Worm (Caenorhabditis elegans): Measurements from ENCODE around the gene mrps-5.

The mrps-5 gene

ce11 chrV:12596795-12597194 lies 33.5 kb downstream of the mrps-5 start (continued):
- peak; percentile 43; the same call in 1 of the 2 replicates for TF ChIP-seq C06A6.2 (GFP tag; conservative IDR thresholded peaks at IDR 0.05)
- peak; percentile 68 for TF ChIP-seq B0035.1 (tag; optimal IDR thresholded peaks at IDR 0.05)
- peak in 1 of 3 experiments; percentile 33 for TF ChIP-seq lin-35 (GFP tag; optimal IDR thresholded peaks at IDR 0.05)
- no peak for TF ChIP-seq madf-8 (GFP tag; conservative IDR thresholded peaks at IDR 0.05)
- no peak for TF ChIP-seq mel-28 (tag; optimal IDR thresholded peaks at IDR 0.05; ENCODE audit: borderline replicate concordance)
- peak; percentile 92 for TF ChIP-seq cebp-2 (GFP tag; IDR thresholded peaks at IDR 0.05)
- peak; percentile 55 for TF ChIP-seq snpc-1.3 (tag; optimal IDR thresholded peaks at IDR 0.05; ENCODE audit: insufficient read depth)
- TF ChIP-seq let-526 (GFP tag; IDR thresholded peaks at IDR 0.05) = no peak
- TF ChIP-seq hmg-1.2 (GFP tag; IDR thresholded peaks at IDR 0.05) = peak; percentile 40; the same call in 1 of the 2 replicates
- no peak for TF ChIP-seq ztf-3 (GFP tag; optimal IDR thresholded peaks at IDR 0.05)
- peak; percentile 48 for TF ChIP-seq chd-7 (tag; optimal IDR thresholded peaks at IDR 0.05)
- no peak for TF ChIP-seq sdz-38 (tag; optimal IDR thresholded peaks at IDR 0.05)
- peak; percentile 64 for TF ChIP-seq rpc-1 (optimal IDR thresholded peaks at IDR 0.05)
- peak; percentile 78 for TF ChIP-seq rpc-1 (tag; optimal IDR thresholded peaks at IDR 0.05)
- TF ChIP-seq efl-1 (GFP tag; optimal IDR thresholded peaks at IDR 0.05) = no peak
- peak; percentile 74 for TF ChIP-seq B0261.1 (tag; optimal IDR thresholded peaks at IDR 0.05)
- TF ChIP-seq pbrm-1 (GFP tag; IDR thresholded peaks at IDR 0.05) = peak; percentile 43; the same call in 1 of the 2 replicates
- TF ChIP-seq ccch-3 (GFP tag; optimal IDR thresholded peaks at IDR 0.05) = no peak
- TF ChIP-seq ztf-28 (GFP tag; IDR thresholded peaks at IDR 0.05) = no peak
- 0 out of 2 replicates have a peak, but pooled peaks have one; percentile 15 for TF ChIP-seq Y79H2A.3 (GFP tag; conservative IDR thresholded peaks at IDR 0.05)
- 0 out of 2 replicates have a peak, but pooled peaks have one; percentile 43 for TF ChIP-seq ekl-4 (GFP tag; IDR thresholded peaks at IDR 0.05)
- TF ChIP-seq ztf-26 (tag; optimal IDR thresholded peaks at IDR 0.05) = peak; percentile 45
- TF ChIP-seq B0019.2 (GFP tag; conservative IDR thresholded peaks at IDR 0.05) = no peak
- TF ChIP-seq F37B4.10 (GFP tag; IDR thresholded peaks at IDR 0.05) = no peak
- TF ChIP-seq hlh-26 (GFP tag; conservative IDR thresholded peaks at IDR 0.05) = no peak
- TF ChIP-seq pha-4 (tag; optimal IDR thresholded peaks at IDR 0.05) = no peak
- TF ChIP-seq ceh-58 (GFP tag; IDR thresholded peaks at IDR 0.05) = no peak
- no peak for TF ChIP-seq bed-1 (GFP tag; IDR thresholded peaks at IDR 0.05)
- no peak for TF ChIP-seq lag-1 (GFP tag; IDR thresholded peaks at IDR 0.05)
- TF ChIP-seq hmg-20 (GFP tag; IDR thresholded peaks at IDR 0.05) = no peak
- no peak for TF ChIP-seq gei-17 (GFP tag; optimal IDR thresholded peaks at IDR 0.05)
- no peak for TF ChIP-seq F55B11.4 (tag; optimal IDR thresholded peaks at IDR 0.05; ENCODE audit: borderline replicate concordance, insufficient read depth)
- TF ChIP-seq nfyb-1 (GFP tag; IDR thresholded peaks at IDR 0.05) = peak; percentile 75; the same call in 1 of the 2 replicates
- peak; percentile 54 for TF ChIP-seq F10E7.11 (tag; optimal IDR thresholded peaks at IDR 0.05)
- TF ChIP-seq egl-44 (GFP tag; IDR thresholded peaks at IDR 0.05) = peak; percentile 49; the same call in 1 of the 2 replicates
- TF ChIP-seq unc-62 (GFP tag; optimal IDR thresholded peaks at IDR 0.05) = no peak
- peak; percentile 19 for TF ChIP-seq atf-7 (tag; optimal IDR thresholded peaks at IDR 0.05)
- peak; percentile 74 for TF ChIP-seq B0336.3 (GFP tag; IDR thresholded peaks at IDR 0.05)
- TF ChIP-seq nfya-1 (tag; optimal IDR thresholded peaks at IDR 0.05; ENCODE audit: borderline replicate concordance, insufficient read depth) = no peak
- peak; percentile 50 for TF ChIP-seq mxl-1 (tag; optimal IDR thresholded peaks at IDR 0.05)
- no peak for TF ChIP-seq F57C9.4 (tag; optimal IDR thresholded peaks at IDR 0.05)
- TF ChIP-seq lin-54 (GFP tag; optimal IDR thresholded peaks at IDR 0.05) = peak; percentile 61
- no peak for TF ChIP-seq cebp-1 (GFP tag; IDR thresholded peaks at IDR 0.05)
- peak; percentile 58 for TF ChIP-seq cebp-1 (tag; optimal IDR thresholded peaks at IDR 0.05)
- TF ChIP-seq egl-18 (GFP tag; IDR thresholded peaks at IDR 0.05) = no peak
- TF ChIP-seq mcd-1 (GFP tag; IDR thresholded peaks at IDR 0.05) = peak; percentile 50
- TF ChIP-seq somi-1 (GFP tag; optimal IDR thresholded peaks at IDR 0.05) = peak; percentile 22
- TF ChIP-seq fkh-3 (tag; optimal IDR thresholded peaks at IDR 0.05) = no peak
- no peak for TF ChIP-seq zim-3 (tag; optimal IDR thresholded peaks at IDR 0.05)
- TF ChIP-seq zfh-2 (GFP tag; conservative IDR thresholded peaks at IDR 0.05) = peak; percentile 53; the same call in 1 of the 2 replicates
